Worm (Caenorhabditis elegans): ENCODE measurements around the gene ncx-6.

ncx-6 gene

DNA sequence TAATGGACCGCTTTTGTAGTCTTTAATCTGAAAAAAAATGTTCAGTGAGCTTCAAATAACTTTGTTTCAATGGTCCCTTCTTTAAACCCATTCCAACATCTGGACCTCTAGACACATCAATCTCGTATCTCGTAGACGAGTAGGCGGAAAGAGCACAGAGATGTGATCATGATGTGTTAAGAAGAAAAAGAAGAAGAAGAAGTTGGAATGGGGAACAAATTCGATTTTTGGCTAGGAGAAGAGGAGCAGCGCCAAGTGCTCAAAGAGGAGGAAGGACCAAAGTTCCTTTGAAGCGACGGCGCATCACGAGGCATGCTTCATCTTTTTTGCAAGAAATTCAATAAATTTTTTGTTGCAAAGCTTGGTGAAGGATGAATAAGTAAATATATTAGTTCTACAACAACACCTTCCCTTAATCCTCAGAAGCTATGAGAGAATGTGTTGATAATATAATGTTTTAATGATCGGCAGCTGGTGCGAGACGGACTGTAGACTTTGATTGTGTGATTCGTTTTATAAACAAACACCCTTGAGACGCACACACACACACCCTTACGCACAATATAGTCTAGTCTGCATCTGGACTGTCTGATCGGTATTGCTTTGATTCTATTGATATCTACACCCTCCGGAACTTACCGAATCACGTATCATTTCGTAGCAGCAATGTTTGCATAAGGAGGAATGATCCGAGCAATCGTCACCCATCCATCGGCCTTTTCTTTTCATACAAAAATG is 49.1 kb downstream of the ncx-6 start:
- TF ChIP-seq flt-1 (GFP tag; IDR thresholded peaks at IDR 0.05), result no peak
- no peak for TF ChIP-seq sea-1 (GFP tag; conservative IDR thresholded peaks at IDR 0.05)
- no peak for TF ChIP-seq scrt-1 (GFP tag; IDR thresholded peaks at IDR 0.05)
- TF ChIP-seq ceh-13 (GFP tag; optimal IDR thresholded peaks at IDR 0.05), result no peak
- TF ChIP-seq ceh-36 (tag; optimal IDR thresholded peaks at IDR 0.05), result no peak
- TF ChIP-seq hnd-1 (tag; optimal IDR thresholded peaks at IDR 0.05), result no peak

- TF ChIP-seq hmg-4 (GFP tag; optimal IDR thresholded peaks at IDR 0.05), result no peak
These were observed 49.8 kb downstream of the ncx-6 start for ce11 chrIII:9663943-9664342.

DNA sequence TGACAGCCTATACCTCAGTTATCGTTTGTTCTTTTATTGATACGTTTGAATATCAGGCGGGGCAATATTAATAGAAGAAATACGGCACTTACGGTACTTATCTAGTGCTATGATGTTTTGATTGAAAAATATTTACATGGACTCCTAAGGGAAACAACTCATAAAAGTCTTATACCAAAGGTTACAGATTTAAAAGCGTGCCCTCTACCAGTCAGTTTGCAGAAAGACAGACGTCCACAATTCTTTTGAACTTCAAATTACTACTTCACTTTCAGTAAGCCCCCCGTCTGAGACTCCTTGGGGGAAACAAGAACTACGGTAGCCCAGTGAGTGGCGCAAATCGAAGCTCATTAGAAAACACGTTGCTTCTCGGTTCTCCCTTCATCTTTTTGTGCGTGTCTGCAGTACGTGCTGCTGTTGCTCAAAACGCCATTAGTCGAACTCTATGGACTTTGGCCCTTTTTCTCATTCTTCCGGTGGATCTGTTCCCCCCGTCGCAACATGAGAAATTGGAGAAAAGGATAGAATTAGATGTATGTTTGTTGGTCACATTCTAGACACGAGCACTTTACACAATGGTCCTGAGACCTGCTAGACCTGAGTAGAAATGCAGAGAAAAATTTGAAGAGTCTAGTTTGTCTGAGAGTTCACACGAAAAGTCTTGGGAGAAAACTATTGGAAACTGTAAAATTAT is 51.3 kb downstream of the ncx-6 start:
- TF ChIP-seq tbx-11 (GFP tag; IDR thresholded peaks at IDR 0.05), result no peak
- TF ChIP-seq hnd-1 (tag; optimal IDR thresholded peaks at IDR 0.05), result no peak
- TF ChIP-seq ama-1 (optimal IDR thresholded peaks at IDR 0.05), result no peak
- no peak for TF ChIP-seq flt-1 (GFP tag; IDR thresholded peaks at IDR 0.05)
- TF ChIP-seq aly-1 (tag; optimal IDR thresholded peaks at IDR 0.05), result no peak
- TF ChIP-seq tra-4 (tag; optimal IDR thresholded peaks at IDR 0.05), result no peak
- TF ChIP-seq tbx-37 (GFP tag; conservative IDR thresholded peaks at IDR 0.05), result no peak
- no peak for TF ChIP-seq B0310.2 (tag; optimal IDR thresholded peaks at IDR 0.05)
- TF ChIP-seq sea-1 (GFP tag; conservative IDR thresholded peaks at IDR 0.05), result no peak
- TF ChIP-seq ceh-13 (GFP tag; optimal IDR thresholded peaks at IDR 0.05), result no peak
- no peak for TF ChIP-seq ets-7 (tag; optimal IDR thresholded peaks at IDR 0.05)
- no peak for TF ChIP-seq hmg-4 (GFP tag; optimal IDR thresholded peaks at IDR 0.05)
- TF ChIP-seq hmbx-1 (tag; optimal IDR thresholded peaks at IDR 0.05), result no peak
- no peak for TF ChIP-seq scrt-1 (GFP tag; IDR thresholded peaks at IDR 0.05)
- no peak for TF ChIP-seq ceh-36 (tag; optimal IDR thresholded peaks at IDR 0.05)

DNA sequence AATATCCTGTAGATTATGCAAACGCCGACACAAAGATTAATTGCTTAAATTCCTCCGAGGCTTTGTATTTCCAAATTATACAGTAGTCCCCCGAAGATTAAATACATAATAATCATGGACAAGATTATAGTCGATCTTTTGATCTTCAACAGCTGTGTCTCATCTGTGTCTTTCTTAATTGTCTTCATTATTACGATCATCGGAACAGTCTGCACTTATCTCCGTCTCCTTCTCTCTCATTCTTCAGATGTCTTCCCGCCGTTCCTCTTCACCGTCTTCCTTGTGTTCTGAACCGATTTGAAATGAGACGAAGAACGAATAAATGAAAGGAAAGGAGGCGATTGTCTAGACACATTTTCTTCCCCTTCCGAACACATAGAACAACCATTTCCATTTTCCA is 52.6 kb downstream of the ncx-6 start:
- TF ChIP-seq hmg-4 (GFP tag; optimal IDR thresholded peaks at IDR 0.05) (no peak), hnd-1 (tag; optimal IDR thresholded peaks at IDR 0.05) (no peak), aly-1 (tag; optimal IDR thresholded peaks at IDR 0.05) (no peak), tra-4 (tag; optimal IDR thresholded peaks at IDR 0.05) (no peak), ets-7 (tag; optimal IDR thresholded peaks at IDR 0.05) (no peak)
